Worm (Caenorhabditis elegans): Measurements from ENCODE around the gene Y39E4B.10.

- no peak for TF ChIP-seq F49E8.2 (tag; optimal IDR thresholded peaks at IDR 0.05; ENCODE audit: insufficient read depth)
- TF ChIP-seq snpc-1.1 (tag; optimal IDR thresholded peaks at IDR 0.05; ENCODE audit: insufficient read depth): no peak
- TF ChIP-seq repo-1 (tag; optimal IDR thresholded peaks at IDR 0.05): no peak
- no peak for TF ChIP-seq tbx-9 (tag; optimal IDR thresholded peaks at IDR 0.05; ENCODE audit: borderline replicate concordance)
- TF ChIP-seq snpc-4 (GFP tag; optimal IDR thresholded peaks at IDR 0.05): no peak
- no peak for TF ChIP-seq snpc-4 (tag; optimal IDR thresholded peaks at IDR 0.05)
- no peak for TF ChIP-seq lin-40 (tag; optimal IDR thresholded peaks at IDR 0.05)
- no peak for TF ChIP-seq unc-130 (GFP tag; optimal IDR thresholded peaks at IDR 0.05)
- no peak for TF ChIP-seq dpl-1 (GFP tag; optimal IDR thresholded peaks at IDR 0.05)
- no peak for TF ChIP-seq F55B11.4 (tag; optimal IDR thresholded peaks at IDR 0.05; ENCODE audit: borderline replicate concordance, insufficient read depth)
- no peak for TF ChIP-seq B0336.3 (GFP tag; IDR thresholded peaks at IDR 0.05)
- TF ChIP-seq ztf-3 (GFP tag; optimal IDR thresholded peaks at IDR 0.05): no peak
- no peak for TF ChIP-seq D2030.7 (GFP tag; IDR thresholded peaks at IDR 0.05)
Observed at ce11 chrIII:13201901-13202300, 49.2 kb upstream of the Y39E4B.10 start.
